Fruit fly (Drosophila melanogaster): ENCODE results near the gene CG4565.

CG4565 gene

DNA sequence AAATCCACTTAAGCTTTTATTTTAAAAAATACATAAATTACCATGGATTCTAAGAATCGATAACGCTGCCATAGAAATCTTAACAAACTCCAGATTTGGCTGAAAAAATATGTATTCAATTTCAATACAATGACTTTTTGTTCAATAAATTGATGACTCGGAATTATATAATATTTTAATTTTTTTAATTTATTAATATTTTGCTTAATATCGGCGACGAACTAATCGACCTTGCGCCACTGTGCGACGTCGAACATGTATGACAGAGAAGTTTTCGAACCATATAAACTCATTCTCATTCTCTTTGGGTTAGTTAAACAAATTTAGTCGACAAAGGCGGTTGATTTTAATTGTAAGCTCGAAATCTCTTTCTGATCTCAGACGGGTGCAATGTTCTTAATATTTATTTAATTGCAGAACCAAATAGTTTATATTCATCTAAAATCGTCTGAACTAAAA is 3.0 kb upstream of the CG4565 start, which contains the start of gene CG42394 (continued):
- TF ChIP-seq salm (tag; optimal IDR thresholded peaks at IDR 0.05) (peak; percentile 83), Adf1 (GFP tag; IDR thresholded peaks at IDR 0.05) (peak; percentile 82), CG12769 (tag; optimal IDR thresholded peaks at IDR 0.05) (no peak), BEAF-32 (GFP tag; optimal IDR thresholded peaks at IDR 0.05) (no peak), TFAM (GFP tag; optimal IDR thresholded peaks at IDR 0.05) (peak; percentile 64), Ets65A (GFP tag) (peak; percentile 65), emc (GFP tag; optimal IDR thresholded peaks at IDR 0.05) (peak; percentile 18), CG15601 (tag; optimal IDR thresholded peaks at IDR 0.05) (peak; percentile 93), bigmax (GFP tag; optimal IDR thresholded peaks at IDR 0.05) (peak; percentile 48), Hr3 (GFP tag; optimal IDR thresholded peaks at IDR 0.05) (peak; percentile 87), CG6791 (GFP tag; IDR thresholded peaks at IDR 0.05; ENCODE audit: partially characterized antibody) (peak; percentile 48; the same call in 1 of the 3 replicates), CG4730 (GFP tag; IDR thresholded peaks at IDR 0.05) (peak; percentile 85), CG13296 (GFP tag; optimal IDR thresholded peaks at IDR 0.05) (peak; percentile 94), zfh1 (GFP tag; IDR thresholded peaks at IDR 0.05) (peak; percentile 94), Doc2 (GFP tag; IDR thresholded peaks at IDR 0.05) (no peak), onecut (GFP tag; IDR thresholded peaks at IDR 0.05) (peak; percentile 87), CG13624 (GFP tag; optimal IDR thresholded peaks at IDR 0.05) (peak; percentile 62), abd-A (tag; optimal IDR thresholded peaks at IDR 0.05) (no peak), CG18764 (GFP tag; optimal IDR thresholded peaks at IDR 0.05) (peak; percentile 92), CG10321 (GFP tag; IDR thresholded peaks at IDR 0.05) (peak; percentile 74), sima (GFP tag; optimal IDR thresholded peaks at IDR 0.05) (no peak), bbx (GFP tag; IDR thresholded peaks at IDR 0.05; ENCODE audit: partially characterized antibody) (0 out of 2 replicates have a peak, but pooled peaks have one; percentile 37), pzg (GFP tag; optimal IDR thresholded peaks at IDR 0.05) (no peak), tap (tag; optimal IDR thresholded peaks at IDR 0.05) (peak; percentile 90), tio (GFP tag; optimal IDR thresholded peaks at IDR 0.05) (peak; percentile 89), CG11093 (GFP tag; IDR thresholded peaks at IDR 0.05) (peak; percentile 87), CG10979 (tag; optimal IDR thresholded peaks at IDR 0.05) (peak; percentile 98), CG11560 (tag; IDR thresholded peaks at IDR 0.05) (peak; percentile 8; the same call in 1 of the 3 replicates), CG14050 (GFP tag; IDR thresholded peaks at IDR 0.05) (peak; percentile 92), CG1602 (GFP tag; optimal IDR thresholded peaks at IDR 0.05) (peak; percentile 92), CG11398 (GFP tag; optimal IDR thresholded peaks at IDR 0.05) (peak; percentile 55), chif (GFP tag; optimal IDR thresholded peaks at IDR 0.05) (peak; percentile 56 to 75), kni (GFP tag; optimal IDR thresholded peaks at IDR 0.05) (no peak), prd (optimal IDR thresholded peaks at IDR 0.05) (no peak), prd (GFP tag; IDR thresholded peaks at IDR 0.05) (peak; percentile 94), CG12155 (GFP tag; optimal IDR thresholded peaks at IDR 0.05) (peak; percentile 86), Dip3 (GFP tag; optimal IDR thresholded peaks at IDR 0.05) (peak; percentile 64), CG18599 (GFP tag; optimal IDR thresholded peaks at IDR 0.05) (peak; percentile 98), Bdp1 (GFP tag; optimal IDR thresholded peaks at IDR 0.05) (peak; percentile 64), chinmo (GFP tag; IDR thresholded peaks at IDR 0.05; ENCODE audit: partially characterized antibody) (peak; percentile 64; the same call in 2 of the 4 replicates), CG3995 (GFP tag; optimal IDR thresholded peaks at IDR 0.05) (no peak), HLH4C (GFP tag; IDR thresholded peaks at IDR 0.05; ENCODE audit: partially characterized antibody) (no peak), unc-4 (GFP tag; IDR thresholded peaks at IDR 0.05; ENCODE audit: partially characterized antibody) (0 out of 2 replicates have a peak, but pooled peaks have one; percentile 18), HmgD (GFP tag; optimal IDR thresholded peaks at IDR 0.05) (no peak), Rfx (GFP tag; IDR thresholded peaks at IDR 0.05) (peak; percentile 93), org-1 (GFP tag; optimal IDR thresholded peaks at IDR 0.05) (peak; percentile 87), sens (GFP tag) (peak; percentile 97), Abd-B (GFP tag; optimal IDR thresholded peaks at IDR 0.05) (peak; percentile 88), dmrt11E (tag; optimal IDR thresholded peaks at IDR 0.05) (peak; percentile 95), CG11085 (GFP tag; IDR thresholded peaks at IDR 0.05) (peak; percentile 74), crc (GFP tag; optimal IDR thresholded peaks at IDR 0.05) (peak; percentile 54)

All from whole organism, embryonic.